Worm (Caenorhabditis elegans) whole organism, L4 larva: Measurements from ENCODE around the gene nspc-15.

Experiments
- F26F4.8 ChIP-seq: fragments of 200-800 bp; sonication (Bioruptor generic); conservative IDR thresholded peaks from 2 replicates; pipeline ENCODE4 v1.3.6; 2022; ENCODE audit warnings: missing genetic modification characterization, missing compliant biosample characterization
- ama-1 ChIP-seq: fragments of 150-350 bp; optimal IDR thresholded peaks from 2 replicates; lab custom pipeline; 2014; ENCODE audit warnings: inconsistent platforms, mixed read lengths
- ces-1 ChIP-seq: fragments of 150-350 bp; sonication (generic microtip); optimal IDR thresholded peaks from 4 replicates; lab custom pipeline; 2014; ENCODE audit warnings: missing biosample characterization, missing genetic modification reagents, missing genetic modification characterization
- daf-12 ChIP-seq: fragments of 150-350 bp; optimal IDR thresholded peaks from 2 replicates; lab custom pipeline; 2014; ENCODE audit warnings: missing biosample characterization, missing genetic modification reagents, missing genetic modification characterization
- fos-1 ChIP-seq: fragments of 150-350 bp; optimal IDR thresholded peaks from 2 replicates; lab custom pipeline; 2014; ENCODE audit warnings: missing biosample characterization, missing genetic modification characterization
- jun-1 ChIP-seq: fragments of 150-350 bp; optimal IDR thresholded peaks from 2 replicates; lab custom pipeline; 2014; ENCODE audit warnings: missing biosample characterization, missing genetic modification reagents, missing genetic modification characterization
- mdl-1 ChIP-seq, 2 experiments: fragments of 150-350 bp in 1 of 2; sonication (generic microtip) in 1 of 2; optimal IDR thresholded peaks; 2 replicates each; lab custom pipeline; 2014 to 2017; ENCODE audit warnings: missing biosample characterization in 2 of 2, missing genetic modification characterization in 2 of 2
- nhr-11 ChIP-seq: fragments of 150-350 bp; optimal IDR thresholded peaks from 2 replicates; lab custom pipeline; 2014; ENCODE audit warnings: missing biosample characterization, missing genetic modification characterization
- nhr-237 ChIP-seq: sonication (generic microtip); optimal IDR thresholded peaks from 2 replicates; lab custom pipeline; 2017; ENCODE audit warnings: missing biosample characterization, missing genetic modification characterization
- nhr-25 ChIP-seq: sonication (generic microtip); optimal IDR thresholded peaks from 2 replicates; lab custom pipeline; 2017; ENCODE audit warnings: missing genetic modification characterization, mild to moderate bottlenecking, missing compliant biosample characterization, antibody characterized with exemption, moderate library complexity, borderline replicate concordance; ENCODE audit not compliant: insufficient read depth
- saeg-2 ChIP-seq: fragments of 200-800 bp; sonication (Bioruptor generic); IDR thresholded peaks from 2 replicates; pipeline ENCODE4 v1.3.6; 2022; ENCODE audit warnings: missing genetic modification reagents, missing genetic modification characterization, missing compliant biosample characterization
- snpc-4 ChIP-seq: fragments of 150-350 bp; optimal IDR thresholded peaks from 2 replicates; lab custom pipeline; 2014; ENCODE audit warnings: missing biosample characterization, missing genetic modification characterization
- unc-39 ChIP-seq: sonication (generic microtip); optimal IDR thresholded peaks from 2 replicates; lab custom pipeline; 2017; ENCODE audit warnings: missing biosample characterization, missing genetic modification characterization
- zfp-2 ChIP-seq: sonication (generic microtip); optimal IDR thresholded peaks from 2 replicates; lab custom pipeline; 2016; ENCODE audit warnings: mild to moderate bottlenecking, missing genetic modification characterization, missing compliant biosample characterization

- TF ChIP-seq daf-12 (tag; lab: Kevin White, UChicago) (no peak), zfp-2 (tag; lab: Kevin White, UChicago) (no peak), nhr-11 (tag; lab: Kevin White, UChicago) (no peak), mdl-1 (tag; optimal IDR thresholded peaks at IDR 0.05; lab: Kevin White, UChicago) (no peak), F26F4.8 (GFP tag; lab: Robert Waterston, UW) (no peak), snpc-4 (tag; lab: Kevin White, UChicago) (no peak), fos-1 (tag; lab: Kevin White, UChicago) (no peak), ces-1 (GFP tag; lab: Kevin White, UChicago) (no peak), saeg-2 (GFP tag; lab: Robert Waterston, UW) (no peak), unc-39 (tag; lab: Kevin White, UChicago) (no peak), jun-1 (tag; lab: Kevin White, UChicago) (no peak), ama-1 (lab: Kevin White, UChicago) (no peak), nhr-25 (tag; lab: Kevin White, UChicago) (no peak), nhr-237 (tag; lab: Kevin White, UChicago) (no peak)
These were observed 17.3 kb upstream of the nspc-15 start, which contains the start of the genes nspc-9 and nspc-10 for ce11 chrX:12343279-12343678.
